Worm (Caenorhabditis elegans): ENCODE results near the gene pvf-1.

ce11 chrIII:1791949-1792348 lies 32.2 kb downstream of the pvf-1 start:
- TF ChIP-seq pha-2 (tag; optimal IDR thresholded peaks at IDR 0.05) (no peak), hlh-8 (tag; optimal IDR thresholded peaks at IDR 0.05) (no peak), fkh-10 (GFP tag; optimal IDR thresholded peaks at IDR 0.05) (no peak), pat-9 (tag; optimal IDR thresholded peaks at IDR 0.05) (no peak), unc-42 (tag; optimal IDR thresholded peaks at IDR 0.05) (peak; percentile 90), eyg-1 (tag; optimal IDR thresholded peaks at IDR 0.05) (no peak), ceh-22 (tag; optimal IDR thresholded peaks at IDR 0.05) (no peak), tbx-2 (tag; optimal IDR thresholded peaks at IDR 0.05) (no peak), lim-6 (tag; optimal IDR thresholded peaks at IDR 0.05) (no peak), nhr-11 (tag; optimal IDR thresholded peaks at IDR 0.05) (no peak), dmd-4 (tag; optimal IDR thresholded peaks at IDR 0.05; ENCODE audit: borderline replicate concordance) (no peak)
